Worm (Caenorhabditis elegans): ENCODE measurements around the gene smrc-1.

- TF ChIP-seq ama-1 (optimal IDR thresholded peaks at IDR 0.05) (no peak), aly-1 (tag; optimal IDR thresholded peaks at IDR 0.05) (no peak), flt-1 (GFP tag; IDR thresholded peaks at IDR 0.05) (no peak), tra-4 (tag; optimal IDR thresholded peaks at IDR 0.05) (no peak), B0310.2 (tag; optimal IDR thresholded peaks at IDR 0.05) (no peak), hmg-4 (GFP tag; optimal IDR thresholded peaks at IDR 0.05) (no peak), pes-1 (GFP tag; IDR thresholded peaks at IDR 0.05) (no peak), ets-7 (tag; optimal IDR thresholded peaks at IDR 0.05) (no peak), ceh-13 (GFP tag; optimal IDR thresholded peaks at IDR 0.05) (no peak), hmbx-1 (tag; optimal IDR thresholded peaks at IDR 0.05) (no peak), sea-1 (GFP tag; conservative IDR thresholded peaks at IDR 0.05) (no peak), tbx-37 (GFP tag; conservative IDR thresholded peaks at IDR 0.05) (no peak)
These were observed 22.2 kb upstream of the smrc-1 start for ce11 chrIII:6368524-6368923.
